Worm (Caenorhabditis elegans): ENCODE results near the gene K09H11.4.

DNA sequence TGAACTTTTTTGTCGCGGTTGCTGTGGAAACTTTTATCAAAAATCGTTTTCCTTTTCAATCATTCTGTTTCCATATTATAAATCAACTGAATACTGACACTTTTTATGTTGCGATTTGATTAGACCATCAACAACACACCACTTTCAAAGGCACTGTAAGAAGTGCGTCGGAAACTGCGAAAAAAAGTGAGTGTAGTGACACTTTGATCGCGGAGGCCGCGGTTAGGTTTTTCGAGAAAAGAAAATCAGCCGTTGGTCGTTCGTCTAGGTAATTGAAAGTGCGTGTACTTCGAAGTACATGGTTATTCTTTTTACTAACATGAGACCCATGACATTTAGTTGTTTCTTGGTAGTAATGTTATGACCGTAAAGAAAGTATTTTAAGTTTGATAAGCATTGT lies 30.7 kb downstream of the K09H11.4 start:
- no peak for TF ChIP-seq unc-55 (GFP tag; optimal IDR thresholded peaks at IDR 0.05)
- TF ChIP-seq nfya-1 (tag; optimal IDR thresholded peaks at IDR 0.05): no peak
- no peak for TF ChIP-seq sox-4 (tag; optimal IDR thresholded peaks at IDR 0.05)
- no peak for TF ChIP-seq lim-6 (tag; optimal IDR thresholded peaks at IDR 0.05)
- TF ChIP-seq pha-2 (tag; optimal IDR thresholded peaks at IDR 0.05): no peak
- TF ChIP-seq ref-2 (tag; optimal IDR thresholded peaks at IDR 0.05): no peak
- TF ChIP-seq pqm-1 (tag; optimal IDR thresholded peaks at IDR 0.05): no peak
- no peak for TF ChIP-seq unc-86 (tag; optimal IDR thresholded peaks at IDR 0.05)
- TF ChIP-seq ceh-6 (GFP tag; optimal IDR thresholded peaks at IDR 0.05): no peak

All from whole organism, late embryonic.